Fruit fly (Drosophila melanogaster) whole organism, embryonic: ENCODE measurements around the gene CG17036.

Experiments used
- Awh ChIP-seq: fragments of 200-800 bp; sonication (Bioruptor generic); IDR thresholded peaks from 2 replicates; pipeline ENCODE4, ENCODE4 v1.3.6; 2022; ENCODE audit warnings: missing biosample characterization, missing genetic modification characterization
- CG10431 ChIP-seq: fragments of 200-800 bp; sonication (Bioruptor generic); optimal IDR thresholded peaks from 3 replicates; lab custom pipeline; 2018; ENCODE audit warnings: missing biosample characterization, mild to moderate bottlenecking, missing genetic modification characterization
- CG11093 ChIP-seq: fragments of 200-800 bp; sonication (Bioruptor generic); IDR thresholded peaks from 3 replicates; pipeline ENCODE4 v1.3.6; 2022; ENCODE audit warnings: missing biosample characterization, missing genetic modification characterization
- CG11398 ChIP-seq: fragments of 200-800 bp; sonication (Bioruptor generic); optimal IDR thresholded peaks from 2 replicates; lab custom pipeline; 2016; ENCODE audit warnings: missing biosample characterization, missing genetic modification characterization
- CG12071 ChIP-seq: fragments of 200-800 bp; sonication (Bioruptor generic); optimal IDR thresholded peaks from 3 replicates; lab custom pipeline; 2018; ENCODE audit warnings: missing biosample characterization, mild to moderate bottlenecking, missing genetic modification characterization
- CG12104 ChIP-seq: fragments of 200-800 bp; sonication (Bioruptor generic); optimal IDR thresholded peaks from 3 replicates; lab custom pipeline; 2016; ENCODE audit warnings: missing biosample characterization, missing genetic modification characterization
- CG14860 ChIP-seq: fragments of 200-800 bp; sonication (Bioruptor generic); IDR thresholded peaks from 3 replicates; pipeline ENCODE4 v1.3.6; 2022; ENCODE audit warnings: missing biosample characterization, missing genetic modification characterization; ENCODE audit not compliant: partially characterized antibody
- CG15073 ChIP-seq: fragments of 200-800 bp; sonication (Bioruptor generic); optimal IDR thresholded peaks from 2 replicates; lab custom pipeline; 2016; ENCODE audit warnings: missing biosample characterization, missing genetic modification characterization
- CG17829 ChIP-seq: fragments of 200-800 bp; optimal IDR thresholded peaks from 2 replicates; lab custom pipeline; 2019; ENCODE audit warnings: missing biosample characterization, mild to moderate bottlenecking, missing genetic modification characterization, moderate library complexity
- CG1832 ChIP-seq: fragments of 200-800 bp; sonication (Bioruptor generic); optimal IDR thresholded peaks from 2 replicates; lab custom pipeline; 2017; ENCODE audit warnings: missing biosample characterization, mild to moderate bottlenecking, missing genetic modification characterization, inconsistent platforms
- CG2199 ChIP-seq: fragments of 200-800 bp; sonication (Bioruptor generic); IDR thresholded peaks from 3 replicates; pipeline ENCODE4 v1.3.6; 2022; ENCODE audit warnings: missing biosample characterization, missing genetic modification characterization
- CG2678 ChIP-seq: fragments of 200-800 bp; sonication (Bioruptor generic); optimal IDR thresholded peaks from 3 replicates; lab custom pipeline; 2019; ENCODE audit warnings: missing biosample characterization, mild to moderate bottlenecking, missing genetic modification characterization, moderate library complexity
- CG31441 ChIP-seq: fragments of 200-800 bp; sonication (Bioruptor generic); IDR thresholded peaks from 2 replicates; pipeline ENCODE4 v1.3.6; 2022; ENCODE audit warnings: missing biosample characterization, missing genetic modification characterization
- CG7963 ChIP-seq: fragments of 200-800 bp; sonication (Bioruptor generic); IDR thresholded peaks from 3 replicates; pipeline ENCODE4 v1.3.6; 2022; ENCODE audit warnings: missing biosample characterization, missing genetic modification characterization; ENCODE audit not compliant: partially characterized antibody
- CG8388 ChIP-seq: fragments of 200-800 bp; sonication (Bioruptor generic); optimal IDR thresholded peaks from 2 replicates; lab custom pipeline; 2019; ENCODE audit warnings: missing biosample characterization, mild to moderate bottlenecking, missing genetic modification characterization, moderate library complexity
- CG9437 ChIP-seq: fragments of 200-800 bp; sonication (Bioruptor generic); optimal IDR thresholded peaks from 2 replicates; lab custom pipeline; 2018; ENCODE audit warnings: missing biosample characterization, mild to moderate bottlenecking, missing genetic modification characterization
- CrebB ChIP-seq: fragments of 200-800 bp; sonication (Bioruptor generic); optimal IDR thresholded peaks from 3 replicates; lab custom pipeline; 2018; ENCODE audit warnings: missing biosample characterization, mild to moderate bottlenecking, missing genetic modification characterization
- Dll ChIP-seq: fragments of 200-800 bp; sonication (Bioruptor generic); IDR thresholded peaks from 4 replicates; pipeline ENCODE4 v1.3.6; 2022; ENCODE audit warnings: missing biosample characterization, missing genetic modification characterization; ENCODE audit not compliant: partially characterized antibody
- Dref ChIP-seq: fragments of 200-800 bp; sonication (Bioruptor generic); IDR thresholded peaks from 2 replicates; pipeline ENCODE4 v1.3.6; 2022; ENCODE audit warnings: missing biosample characterization, missing genetic modification characterization
- GATAe ChIP-seq: fragments of 200-800 bp; sonication (Bioruptor generic); conservative IDR thresholded peaks from 2 replicates; pipeline ENCODE4 v1.3.6; 2022; ENCODE audit warnings: missing biosample characterization, missing genetic modification characterization
- NFAT ChIP-seq: fragments of 200-800 bp; sonication (Bioruptor generic); IDR thresholded peaks from 2 replicates; pipeline ENCODE4 v1.3.6; 2022; ENCODE audit warnings: missing biosample characterization, missing genetic modification characterization
- Nf-YA ChIP-seq: fragments of 200-800 bp; sonication (Bioruptor generic); IDR thresholded peaks from 2 replicates; pipeline ENCODE4 v1.3.6; 2022; ENCODE audit warnings: missing biosample characterization, missing genetic modification characterization
- Ssrp ChIP-seq: fragments of 200-800 bp; sonication (Bioruptor generic); optimal IDR thresholded peaks from 2 replicates; lab custom pipeline; 2018; ENCODE audit warnings: missing biosample characterization, mild to moderate bottlenecking, missing genetic modification characterization, moderate library complexity
- amos ChIP-seq: fragments of 200-800 bp; sonication (Bioruptor generic); IDR thresholded peaks from 2 replicates; pipeline ENCODE4 v1.3.6; 2022; ENCODE audit warnings: missing biosample characterization, missing genetic modification characterization; ENCODE audit not compliant: partially characterized antibody
- bbx ChIP-seq: fragments of 200-800 bp; sonication (Bioruptor generic); IDR thresholded peaks from 2 replicates; pipeline ENCODE4 v1.3.6; 2022; ENCODE audit warnings: missing biosample characterization, missing genetic modification characterization; ENCODE audit not compliant: partially characterized antibody
- bigmax ChIP-seq: fragments of 200-800 bp; sonication (Bioruptor generic); optimal IDR thresholded peaks from 2 replicates; lab custom pipeline; 2018; ENCODE audit warnings: missing biosample characterization, mild to moderate bottlenecking, missing genetic modification characterization
- caup ChIP-seq: fragments of 200-800 bp; sonication (Bioruptor generic); optimal IDR thresholded peaks from 3 replicates; lab custom pipeline; 2017; ENCODE audit warnings: missing biosample characterization, mild to moderate bottlenecking, missing genetic modification characterization, moderate library complexity; ENCODE audit not compliant: severe bottlenecking
- crp ChIP-seq, 2 experiments: fragments of 200-800 bp; sonication (Bioruptor generic); optimal IDR thresholded peaks; 2 replicates in 1 of 2; 3 replicates in 1 of 2; lab custom pipeline; 2017; ENCODE audit warnings: missing biosample characterization in 2 of 2, missing genetic modification characterization in 2 of 2, mild to moderate bottlenecking in 1 of 2, moderate library complexity in 1 of 2
- disco-r ChIP-seq: fragments of 200-800 bp; sonication (Bioruptor generic); optimal IDR thresholded peaks from 2 replicates; lab custom pipeline; 2016; ENCODE audit warnings: missing biosample characterization, missing genetic modification characterization
- fd96Cb ChIP-seq: fragments of 200-800 bp; sonication (Bioruptor generic); optimal IDR thresholded peaks from 2 replicates; lab custom pipeline; 2018; ENCODE audit warnings: missing biosample characterization, mild to moderate bottlenecking, missing genetic modification characterization, moderate library complexity
- gcm2 ChIP-seq: fragments of 200-800 bp; sonication (Bioruptor generic); optimal IDR thresholded peaks from 2 replicates; lab custom pipeline; 2016; ENCODE audit warnings: missing biosample characterization, missing genetic modification characterization
- hth ChIP-seq: fragments of >200 bp; optimal IDR thresholded peaks from 2 replicates; lab custom pipeline; 2017; ENCODE audit warnings: inconsistent platforms
- lab ChIP-seq: fragments of 200-800 bp; sonication (Bioruptor generic); optimal IDR thresholded peaks from 3 replicates; lab custom pipeline; 2017; ENCODE audit warnings: missing biosample characterization, missing genetic modification characterization, mild to moderate bottlenecking, moderate library complexity, missing genetic modification reagents
- lola ChIP-seq, 3 experiments: fragments of >200 bp in 2 of 3; fragments of 200-800 bp in 1 of 3; sonication (Bioruptor generic) in 1 of 3; optimal IDR thresholded peaks; 2 replicates each; lab custom pipeline; 2017 to 2019; ENCODE audit warnings: missing biosample characterization in 3 of 3, missing genetic modification characterization in 3 of 3, mild to moderate bottlenecking in 1 of 3, moderate library complexity in 1 of 3
- lov ChIP-seq, 2 experiments: fragments of 200-800 bp in 1 of 2; fragments of >200 bp in 1 of 2; sonication (Bioruptor generic) in 1 of 2; IDR thresholded peaks in 1 of 2; optimal IDR thresholded peaks in 1 of 2; 2 replicates in 1 of 2; 3 replicates in 1 of 2; pipeline versions ENCODE4 v1.3.6 to Lab custom; 2017 to 2022; ENCODE audit warnings: missing biosample characterization in 1 of 2, missing genetic modification characterization in 1 of 2
- maf-S ChIP-seq: fragments of 200-800 bp; sonication (Bioruptor generic); optimal IDR thresholded peaks from 2 replicates; lab custom pipeline; 2016; ENCODE audit warnings: missing biosample characterization, missing genetic modification characterization
- nau ChIP-seq: fragments of 200-800 bp; sonication (Bioruptor generic); optimal IDR thresholded peaks from 3 replicates; lab custom pipeline; 2017; ENCODE audit warnings: missing biosample characterization, mild to moderate bottlenecking, missing genetic modification characterization, missing genetic modification reagents
- pho ChIP-seq: fragments of 200-800 bp; sonication (Bioruptor generic); optimal IDR thresholded peaks from 2 replicates; lab custom pipeline; 2016; ENCODE audit warnings: missing biosample characterization, missing genetic modification characterization
- pros ChIP-seq: fragments of 200-800 bp; sonication (Bioruptor generic); optimal IDR thresholded peaks from 3 replicates; lab custom pipeline; 2019; ENCODE audit warnings: missing biosample characterization, mild to moderate bottlenecking, missing genetic modification characterization, moderate library complexity
- psq ChIP-seq: fragments of 200-800 bp; sonication (Bioruptor generic); optimal IDR thresholded peaks from 2 replicates; lab custom pipeline; 2017; ENCODE audit warnings: missing biosample characterization, missing genetic modification characterization
- sens ChIP-seq: fragments of 200-800 bp; sonication (Bioruptor generic); peaks from one replicate; lab custom pipeline; 2016; ENCODE audit warnings: missing biosample characterization, missing genetic modification characterization
- seq ChIP-seq: fragments of 200-800 bp; sonication (Bioruptor generic); IDR thresholded peaks from 2 replicates; pipeline ENCODE4 v1.3.6; 2022; ENCODE audit warnings: missing biosample characterization, missing genetic modification characterization
- shn ChIP-seq: fragments of 200-800 bp; sonication (Bioruptor generic); optimal IDR thresholded peaks from 3 replicates; lab custom pipeline; 2016; ENCODE audit warnings: missing biosample characterization, missing genetic modification characterization
- sug ChIP-seq: fragments of 200-800 bp; optimal IDR thresholded peaks from 2 replicates; lab custom pipeline; 2019; ENCODE audit warnings: missing biosample characterization, mild to moderate bottlenecking, missing genetic modification characterization, moderate library complexity
- tin ChIP-seq: fragments of 200-800 bp; sonication (Bioruptor generic); optimal IDR thresholded peaks from 3 replicates; lab custom pipeline; 2016; ENCODE audit warnings: missing biosample characterization, missing genetic modification characterization
- toy ChIP-seq: fragments of 200-800 bp; sonication (Bioruptor generic); IDR thresholded peaks from 2 replicates; pipeline ENCODE4 v1.3.6; 2022; ENCODE audit warnings: missing biosample characterization, missing genetic modification characterization
- tx ChIP-seq: fragments of 200-800 bp; sonication (Bioruptor generic); optimal IDR thresholded peaks from 2 replicates; lab custom pipeline; 2016; ENCODE audit warnings: missing biosample characterization, missing genetic modification characterization
- usp ChIP-seq: fragments of >200 bp; optimal IDR thresholded peaks from 2 replicates; lab custom pipeline; 2017; ENCODE audit warnings: missing biosample characterization, missing genetic modification characterization
- vfl ChIP-seq: fragments of 200-800 bp; sonication (Bioruptor generic); optimal IDR thresholded peaks from 2 replicates; lab custom pipeline; 2016; ENCODE audit warnings: missing biosample characterization, missing genetic modification characterization
- zen2 ChIP-seq: fragments of 200-800 bp; sonication (Bioruptor generic); IDR thresholded peaks from 3 replicates; pipeline ENCODE4 v1.3.6; 2022; ENCODE audit warnings: missing biosample characterization, missing genetic modification characterization; ENCODE audit not compliant: partially characterized antibody

CG17036 gene

DNA sequence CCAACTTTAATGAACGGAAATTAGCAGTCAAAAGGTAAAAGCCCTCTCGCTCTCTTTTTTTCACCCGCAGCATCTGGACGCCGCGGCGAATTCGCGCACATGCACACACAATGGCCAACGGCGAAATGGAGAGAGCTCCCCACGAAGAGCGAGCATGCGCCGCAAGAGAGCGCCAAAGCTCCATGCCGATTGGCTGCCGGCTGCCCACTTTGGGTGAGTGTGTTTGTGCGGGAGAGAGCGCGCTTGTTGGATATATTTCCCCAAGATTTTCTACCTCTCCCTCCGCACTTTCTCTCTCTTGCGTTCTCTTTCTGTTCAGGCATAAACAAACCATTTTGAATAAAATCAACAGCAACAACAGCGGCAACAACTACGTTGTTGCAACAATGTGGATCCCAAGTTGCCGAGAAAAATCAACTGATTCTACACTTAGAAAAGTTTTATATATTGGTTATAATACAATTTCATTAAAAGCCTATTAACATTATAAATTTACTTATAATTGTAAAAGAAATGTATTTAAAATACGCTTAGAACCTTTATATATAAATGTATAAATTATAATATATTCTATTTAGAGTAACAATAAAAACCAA is 44.7 kb downstream of the CG17036 start (continued):
- TF ChIP-seq CG12104 (GFP tag; lab: Kevin White, UChicago) (no peak), seq (GFP tag; lab: Robert Waterston, UW) (no peak), zen2 (GFP tag; lab: Robert Waterston, UW) (peak; percentile 87), pros (GFP tag; lab: Kevin White, UChicago) (no peak), CG8388 (GFP tag; lab: Kevin White, UChicago) (no peak), bigmax (GFP tag; lab: Kevin White, UChicago) (no peak), CG17829 (tag; lab: Kevin White, UChicago) (no peak), CG2199 (GFP tag; lab: Robert Waterston, UW) (no peak), lola (GFP tag; optimal IDR thresholded peaks at IDR 0.05; lab: Kevin White, UChicago) (peak in 1 of 3 experiments; percentile 1), hth (lab: Kevin White, UChicago) (no peak), Dll (GFP tag; lab: Robert Waterston, UW) (peak; percentile 38; the same call in 1 of the 4 replicates), lab (GFP tag; lab: Kevin White, UChicago) (no peak), toy (no peak), CG11093 (GFP tag; lab: Robert Waterston, UW) (no peak), CG9437 (GFP tag; lab: Kevin White, UChicago) (no peak), psq (no peak), pho (GFP tag; lab: Kevin White, UChicago) (no peak), Dref (GFP tag; lab: Robert Waterston, UW) (no peak), nau (GFP tag; lab: Kevin White, UChicago) (no peak), CG12071 (GFP tag; lab: Kevin White, UChicago) (no peak), gcm2 (GFP tag; lab: Kevin White, UChicago) (no peak), Awh (GFP tag; lab: Robert Waterston, UW) (no peak), amos (GFP tag; lab: Robert Waterston, UW) (no peak), GATAe (GFP tag; lab: Robert Waterston, UW) (no peak), fd96Cb (tag; lab: Kevin White, UChicago) (no peak), CrebB (tag; lab: Kevin White, UChicago) (no peak), CG1832 (GFP tag; lab: Kevin White, UChicago) (peak; percentile 0), maf-S (no peak), shn (GFP tag; lab: Kevin White, UChicago) (no peak), CG31441 (peak; percentile 40; the same call in 1 of the 2 replicates), sens (GFP tag; lab: Kevin White, UChicago) (peak; percentile 40), usp (GFP tag; lab: Kevin White, UChicago) (no peak), tin (GFP tag; lab: Kevin White, UChicago) (no peak), Ssrp (tag; lab: Kevin White, UChicago) (no peak), sug (no peak), CG10431 (no peak), bbx (GFP tag; lab: Robert Waterston, UW) (no peak), CG15073 (GFP tag; lab: Kevin White, UChicago) (no peak), CG11398 (GFP tag; lab: Kevin White, UChicago) (no peak), lov (optimal IDR thresholded peaks at IDR 0.05; lab: Kevin White, UChicago) (no peak), lov (GFP tag; IDR thresholded peaks at IDR 0.05; lab: Robert Waterston, UW) (no peak), tx (GFP tag; lab: Kevin White, UChicago) (no peak), NFAT (GFP tag; lab: Robert Waterston, UW) (no peak), caup (GFP tag; lab: Kevin White, UChicago) (no peak), CG2678 (no peak), Nf-YA (GFP tag; lab: Robert Waterston, UW) (peak; percentile 83), disco-r (GFP tag; lab: Kevin White, UChicago) (no peak), vfl (no peak), CG7963 (GFP tag; lab: Robert Waterston, UW) (no peak), crp (GFP tag; optimal IDR thresholded peaks at IDR 0.05; lab: Kevin White, UChicago) (no peak), CG14860 (GFP tag; lab: Robert Waterston, UW) (no peak)
